Fruit fly (Drosophila melanogaster) whole organism, embryonic: Measurements from ENCODE around the gene Lrr47.

Experiments
- Atf3 ChIP-seq: fragments of 200-800 bp; sonication (Bioruptor generic); optimal IDR thresholded peaks from 3 replicates; lab custom pipeline; 2016; ENCODE audit warnings: missing biosample characterization, missing genetic modification characterization
- B-H2 ChIP-seq: fragments of 200-800 bp; sonication (Bioruptor generic); optimal IDR thresholded peaks from 2 replicates; lab custom pipeline; 2018; ENCODE audit warnings: missing biosample characterization, mild to moderate bottlenecking, missing genetic modification characterization
- CG14965 ChIP-seq: fragments of 200-800 bp; sonication (Bioruptor generic); optimal IDR thresholded peaks from 2 replicates; lab custom pipeline; 2016; ENCODE audit warnings: missing biosample characterization, missing genetic modification characterization, borderline replicate concordance
- CG16779 ChIP-seq: fragments of 200-800 bp; sonication (Bioruptor generic); IDR thresholded peaks from 2 replicates; pipeline ENCODE4 v1.3.6; 2022; ENCODE audit warnings: missing biosample characterization, missing genetic modification characterization
- CG17359 ChIP-seq: fragments of 200-800 bp; sonication (Bioruptor generic); optimal IDR thresholded peaks from 3 replicates; lab custom pipeline; 2018; ENCODE audit warnings: missing biosample characterization, mild to moderate bottlenecking, missing genetic modification characterization, moderate library complexity
- CG3726 ChIP-seq: fragments of 200-800 bp; sonication (Bioruptor generic); IDR thresholded peaks from 3 replicates; pipeline ENCODE4, ENCODE4 v1.3.6; 2022; ENCODE audit warnings: missing biosample characterization, missing genetic modification characterization
- CG42726 ChIP-seq: fragments of 200-800 bp; sonication (Bioruptor generic); IDR thresholded peaks from 2 replicates; pipeline ENCODE4 v1.3.6; 2022; ENCODE audit warnings: missing biosample characterization, missing genetic modification characterization; ENCODE audit not compliant: partially characterized antibody
- CG4424 ChIP-seq: fragments of 200-800 bp; sonication (Bioruptor generic); optimal IDR thresholded peaks from 3 replicates; lab custom pipeline; 2016; ENCODE audit warnings: missing biosample characterization, missing genetic modification characterization
- CG4820 ChIP-seq: fragments of 200-800 bp; sonication (Bioruptor generic); optimal IDR thresholded peaks from 3 replicates; lab custom pipeline; 2016; ENCODE audit warnings: missing biosample characterization, missing genetic modification characterization
- CG7271 ChIP-seq: fragments of 200-800 bp; sonication (Bioruptor generic); optimal IDR thresholded peaks from 2 replicates; lab custom pipeline; 2018; ENCODE audit warnings: missing biosample characterization, mild to moderate bottlenecking, missing genetic modification characterization, moderate library complexity
- CG7357 ChIP-seq: fragments of 200-800 bp; sonication (Bioruptor generic); IDR thresholded peaks from 3 replicates; pipeline ENCODE4 v1.3.6; 2022; ENCODE audit warnings: missing biosample characterization, missing genetic modification characterization
- CG9797 ChIP-seq: fragments of 200-800 bp; sonication (Bioruptor generic); optimal IDR thresholded peaks from 3 replicates; lab custom pipeline; 2018; ENCODE audit warnings: missing biosample characterization, mild to moderate bottlenecking, missing genetic modification characterization
- Doc2 ChIP-seq: fragments of 200-800 bp; sonication (Bioruptor generic); IDR thresholded peaks from 2 replicates; pipeline ENCODE4 v1.3.6; 2022; ENCODE audit warnings: missing biosample characterization, missing genetic modification characterization
- Drgx ChIP-seq: fragments of 200-800 bp; sonication (Bioruptor generic); IDR thresholded peaks from 2 replicates; pipeline ENCODE4 v1.3.6; 2022; ENCODE audit warnings: missing biosample characterization, missing genetic modification characterization
- Ets65A ChIP-seq: fragments of 200-800 bp; sonication (Bioruptor generic); peaks from one replicate; lab custom pipeline; 2016; ENCODE audit warnings: missing biosample characterization, missing genetic modification characterization
- HLHmδ ChIP-seq: fragments of 200-800 bp; sonication (Bioruptor generic); optimal IDR thresholded peaks from 2 replicates; lab custom pipeline; 2018; ENCODE audit warnings: missing biosample characterization, mild to moderate bottlenecking, missing genetic modification characterization, moderate library complexity
- HmgZ ChIP-seq: fragments of 200-800 bp; sonication (Bioruptor generic); optimal IDR thresholded peaks from 2 replicates; lab custom pipeline; 2018; ENCODE audit warnings: missing biosample characterization, mild to moderate bottlenecking, missing genetic modification characterization
- Lim3 ChIP-seq: fragments of 200-800 bp; sonication (Bioruptor generic); IDR thresholded peaks from 2 replicates; pipeline ENCODE4 v1.3.6; 2022; ENCODE audit warnings: missing biosample characterization, missing genetic modification characterization
- MTF-1 ChIP-seq: fragments of 200-800 bp; sonication (Bioruptor generic); optimal IDR thresholded peaks from 2 replicates; lab custom pipeline; 2018; ENCODE audit warnings: missing biosample characterization, mild to moderate bottlenecking, missing genetic modification characterization, borderline replicate concordance
- Scr ChIP-seq: fragments of 200-800 bp; sonication (Bioruptor generic); IDR thresholded peaks from 2 replicates; pipeline ENCODE4 v1.3.6; 2022; ENCODE audit warnings: missing biosample characterization, missing genetic modification characterization; ENCODE audit not compliant: partially characterized antibody
- Sry-δ ChIP-seq: fragments of 200-800 bp; sonication (Bioruptor generic); optimal IDR thresholded peaks from 2 replicates; lab custom pipeline; 2016; ENCODE audit warnings: missing biosample characterization, missing genetic modification characterization
- Vsx1 ChIP-seq: fragments of 200-800 bp; sonication (Bioruptor generic); optimal IDR thresholded peaks from 2 replicates; lab custom pipeline; 2017; ENCODE audit warnings: missing biosample characterization, mild to moderate bottlenecking, missing genetic modification characterization, missing genetic modification reagents
- cad ChIP-seq: fragments of >200 bp; optimal IDR thresholded peaks from 2 replicates; lab custom pipeline; 2017; ENCODE audit warnings: missing biosample characterization, missing genetic modification characterization
- ci ChIP-seq: fragments of 200-800 bp; sonication (Bioruptor generic); IDR thresholded peaks from 3 replicates; pipeline ENCODE4 v1.3.6; 2022; ENCODE audit warnings: missing biosample characterization, missing genetic modification characterization
- crol ChIP-seq: fragments of 200-800 bp; sonication (Bioruptor generic); IDR thresholded peaks from 2 replicates; pipeline ENCODE4 v1.3.6; 2022; ENCODE audit warnings: missing biosample characterization, missing genetic modification characterization
- cwo ChIP-seq: fragments of 200-800 bp; sonication (Bioruptor generic); optimal IDR thresholded peaks from 3 replicates; lab custom pipeline; 2017; ENCODE audit warnings: missing biosample characterization, missing genetic modification characterization, mild to moderate bottlenecking, moderate library complexity, missing genetic modification reagents
- dati ChIP-seq: fragments of 200-800 bp; sonication (Bioruptor generic); IDR thresholded peaks from 2 replicates; pipeline ENCODE4 v1.3.6; 2022; ENCODE audit warnings: missing biosample characterization, missing genetic modification characterization
- disco-r ChIP-seq: fragments of 200-800 bp; sonication (Bioruptor generic); optimal IDR thresholded peaks from 2 replicates; lab custom pipeline; 2016; ENCODE audit warnings: missing biosample characterization, missing genetic modification characterization
- dysf ChIP-seq: fragments of 200-800 bp; sonication (Bioruptor generic); IDR thresholded peaks from 3 replicates; pipeline ENCODE4 v1.3.6; 2022; ENCODE audit warnings: missing biosample characterization, missing genetic modification characterization
- gfzf ChIP-seq: fragments of 200-800 bp; sonication (Bioruptor generic); optimal IDR thresholded peaks from 2 replicates; lab custom pipeline; 2016; ENCODE audit warnings: missing biosample characterization, mild to moderate bottlenecking, missing genetic modification characterization, moderate library complexity
- hkb ChIP-seq, 2 experiments: fragments of 200-800 bp in 1 of 2; fragments of >200 bp in 1 of 2; sonication (Bioruptor generic) in 1 of 2; IDR thresholded peaks in 1 of 2; optimal IDR thresholded peaks in 1 of 2; 2 replicates each; pipeline versions ENCODE4 v1.3.6 to Lab custom; 2017 to 2022; ENCODE audit warnings: missing biosample characterization in 1 of 2, missing genetic modification characterization in 1 of 2
- insv ChIP-seq, 2 experiments: fragments of 200-800 bp; sonication (Bioruptor generic); optimal IDR thresholded peaks; 3 replicates each; lab custom pipeline; 2016 to 2018; ENCODE audit warnings: missing biosample characterization in 2 of 2, missing genetic modification characterization in 2 of 2
- lbe ChIP-seq: fragments of 200-800 bp; sonication (Bioruptor generic); optimal IDR thresholded peaks from 2 replicates; lab custom pipeline; 2016; ENCODE audit warnings: missing biosample characterization, mild to moderate bottlenecking, missing genetic modification characterization
- lilli ChIP-seq: fragments of 200-800 bp; sonication (Bioruptor generic); optimal IDR thresholded peaks from 3 replicates; lab custom pipeline; 2016; ENCODE audit warnings: missing biosample characterization, missing genetic modification characterization
- nerfin-1 ChIP-seq: fragments of 200-800 bp; sonication (Bioruptor generic); optimal IDR thresholded peaks from 3 replicates; lab custom pipeline; 2019; ENCODE audit warnings: missing biosample characterization, mild to moderate bottlenecking, missing genetic modification characterization, moderate library complexity
- org-1 ChIP-seq: fragments of 200-800 bp; sonication (Bioruptor generic); optimal IDR thresholded peaks from 2 replicates; lab custom pipeline; 2017; ENCODE audit warnings: missing biosample characterization, missing genetic modification characterization
- peb ChIP-seq: fragments of 200-800 bp; sonication (Bioruptor generic); IDR thresholded peaks from 2 replicates; pipeline ENCODE4 v1.3.6; 2022; ENCODE audit warnings: missing biosample characterization, missing genetic modification characterization
- psq ChIP-seq: fragments of 200-800 bp; sonication (Bioruptor generic); optimal IDR thresholded peaks from 2 replicates; lab custom pipeline; 2017; ENCODE audit warnings: missing biosample characterization, missing genetic modification characterization
- pzg ChIP-seq: fragments of 200-800 bp; sonication (Bioruptor generic); optimal IDR thresholded peaks from 3 replicates; lab custom pipeline; 2018; ENCODE audit warnings: missing biosample characterization, mild to moderate bottlenecking, missing genetic modification characterization, moderate library complexity
- sd ChIP-seq: fragments of 200-800 bp; sonication (Bioruptor generic); optimal IDR thresholded peaks from 3 replicates; lab custom pipeline; 2018; ENCODE audit warnings: missing biosample characterization, mild to moderate bottlenecking, missing genetic modification characterization, moderate library complexity
- slp2 ChIP-seq: fragments of 200-800 bp; sonication (Bioruptor generic); optimal IDR thresholded peaks from 2 replicates; lab custom pipeline; 2016; ENCODE audit warnings: missing biosample characterization, missing genetic modification characterization
- sqz ChIP-seq: fragments of 200-800 bp; sonication (Bioruptor generic); optimal IDR thresholded peaks from 3 replicates; lab custom pipeline; 2018; ENCODE audit warnings: missing biosample characterization, mild to moderate bottlenecking, missing genetic modification characterization
- zf30C ChIP-seq: fragments of 200-800 bp; sonication (Bioruptor generic); optimal IDR thresholded peaks from 3 replicates; lab custom pipeline; 2018; ENCODE audit warnings: missing biosample characterization, mild to moderate bottlenecking, missing genetic modification characterization
- zfh1 ChIP-seq: fragments of 200-800 bp; sonication (Bioruptor generic); IDR thresholded peaks from 3 replicates; pipeline ENCODE4 v1.3.6; 2022; ENCODE audit warnings: missing biosample characterization, missing genetic modification characterization

Gene Lrr47

dm6 chr2L:10530089-10530488, 13.0 kb downstream of the Lrr47 start (continued):
- TF ChIP-seq dysf (GFP tag; lab: Robert Waterston, UW) (no peak), CG7357 (no peak), gfzf (GFP tag; lab: Kevin White, UChicago) (no peak)

dm6 chr2L:10531521-10531920, 14.4 kb downstream of the Lrr47 start, which contains the start of gene CG18301:
TSS of gene CG18301 (plus strand) at chr2L:10531821.
- TF ChIP-seq hkb (optimal IDR thresholded peaks at IDR 0.05; lab: Kevin White, UChicago) (no peak), hkb (GFP tag; IDR thresholded peaks at IDR 0.05; lab: Robert Waterston, UW) (no peak), cad (GFP tag; lab: Kevin White, UChicago) (no peak), insv (GFP tag; optimal IDR thresholded peaks at IDR 0.05; lab: Kevin White, UChicago) (no peak), peb (no peak), org-1 (GFP tag; lab: Kevin White, UChicago) (no peak), zf30C (no peak), Scr (GFP tag; lab: Robert Waterston, UW) (no peak), pzg (GFP tag; lab: Kevin White, UChicago) (no peak), B-H2 (GFP tag; lab: Kevin White, UChicago) (no peak), CG9797 (GFP tag; lab: Kevin White, UChicago) (no peak), Lim3 (GFP tag; lab: Robert Waterston, UW) (no peak)

dm6 chr2L:10534022-10534421, 16.9 kb downstream of the Lrr47 start, which contains the start of gene CG18302:
TSS of gene CG18302 (plus strand) at chr2L:10534322.
- TF ChIP-seq Doc2 (no peak), MTF-1 (no peak), nerfin-1 (no peak), disco-r (GFP tag; lab: Kevin White, UChicago) (no peak), CG3726 (GFP tag; lab: Robert Waterston, UW) (no peak), CG42726 (GFP tag; lab: Robert Waterston, UW) (no peak), HmgZ (tag; lab: Kevin White, UChicago) (no peak)

dm6 chr2L:10539360-10539759, 22.2 kb downstream of the Lrr47 start:
- TF ChIP-seq ci (GFP tag; lab: Robert Waterston, UW) (no peak), crol (GFP tag; lab: Robert Waterston, UW) (peak; percentile 65)

dm6 chr2L:10543048-10543752, 26.1 kb downstream of the Lrr47 start:
- TF ChIP-seq CG4820 (peak; percentile 41), Sry-δ (GFP tag; lab: Kevin White, UChicago) (no peak), sqz (GFP tag; lab: Kevin White, UChicago) (peak; percentile 12), CG14965 (GFP tag; lab: Kevin White, UChicago) (no peak), slp2 (GFP tag; lab: Kevin White, UChicago) (no peak), Drgx (no peak), cwo (GFP tag; lab: Kevin White, UChicago) (no peak), CG16779 (GFP tag; lab: Robert Waterston, UW) (no peak), CG7271 (no peak), HLHmδ (GFP tag; lab: Kevin White, UChicago) (peak; percentile 75), lilli (GFP tag; lab: Kevin White, UChicago) (no peak), sd (tag; lab: Kevin White, UChicago) (no peak), CG4424 (GFP tag; lab: Kevin White, UChicago) (peak; percentile 57), CG17359 (peak; percentile 56), lbe (GFP tag; lab: Kevin White, UChicago) (no peak), psq (no peak), Ets65A (GFP tag; lab: Kevin White, UChicago) (peak; percentile 88), Vsx1 (GFP tag; lab: Kevin White, UChicago) (peak; percentile 54), dati (GFP tag; lab: Robert Waterston, UW) (no peak), disco-r (GFP tag; lab: Kevin White, UChicago) (no peak), Atf3 (GFP tag; lab: Kevin White, UChicago) (no peak), zfh1 (GFP tag; lab: Robert Waterston, UW) (0 out of 3 replicates have a peak, but pooled peaks have one; percentile 28)
